Worm (Caenorhabditis elegans) whole organism, dauer: Measurements from ENCODE around the gene T24C12.1.

Source experiments
- unc-62 ChIP-seq: sonication (generic microtip); optimal IDR thresholded peaks from 2 replicates; lab custom pipeline; 2017; ENCODE audit warnings: missing biosample characterization, missing genetic modification reagents, missing genetic modification characterization

The T24C12.1 gene

DNA sequence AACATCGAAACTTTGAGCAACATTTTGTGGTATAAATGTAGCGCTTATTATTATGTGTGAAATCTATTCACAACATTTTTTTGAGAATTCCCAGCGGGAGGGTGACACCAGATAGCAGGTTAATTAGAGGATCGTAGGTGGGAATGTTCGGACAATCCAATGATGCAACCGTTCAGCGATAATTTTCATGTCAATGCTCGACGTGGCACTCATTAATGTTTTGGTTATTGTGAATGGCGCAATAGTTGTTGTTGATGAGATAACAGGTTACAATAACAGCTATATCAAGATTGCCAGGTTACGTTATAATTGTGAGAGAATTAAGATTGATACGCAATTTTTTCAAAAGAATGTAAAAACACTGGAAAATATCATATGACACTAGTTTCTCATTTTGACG lies 32.1 kb downstream of the T24C12.1 start:
- TF ChIP-seq unc-62, result no peak

DNA sequence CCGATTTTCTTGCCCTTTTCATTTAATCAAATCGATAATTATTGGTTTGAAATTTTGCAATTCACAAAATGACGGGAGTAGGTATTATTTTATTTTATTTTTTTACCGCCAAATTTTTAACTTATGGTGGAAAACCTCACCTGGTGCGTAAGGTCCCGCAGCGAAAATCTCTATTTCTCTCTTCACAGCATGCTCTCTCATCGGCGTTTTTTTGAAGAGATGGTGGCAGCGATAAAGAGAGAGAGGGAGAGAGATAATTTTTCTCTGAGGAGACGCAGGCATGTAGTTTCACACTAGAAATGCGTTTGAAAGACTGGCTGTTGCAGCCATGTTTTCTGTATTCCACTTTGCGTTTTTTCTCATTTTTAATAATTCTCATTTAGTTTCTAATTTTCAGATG lies 34.7 kb downstream of the T24C12.1 start, which contains the start of gene T14F9.2:
Gene T14F9.2 (plus strand): TSS at position 396 of the 400 bp plus-strand sequence.
- TF ChIP-seq unc-62, result no peak

- TF ChIP-seq unc-62, result no peak
These were observed 38.3 kb downstream of the T24C12.1 start, which contains the start of gene vha-15 for ce11 chrX:2237438-2237961. vha-15 (plus strand) TSS chrX:2237911.

DNA sequence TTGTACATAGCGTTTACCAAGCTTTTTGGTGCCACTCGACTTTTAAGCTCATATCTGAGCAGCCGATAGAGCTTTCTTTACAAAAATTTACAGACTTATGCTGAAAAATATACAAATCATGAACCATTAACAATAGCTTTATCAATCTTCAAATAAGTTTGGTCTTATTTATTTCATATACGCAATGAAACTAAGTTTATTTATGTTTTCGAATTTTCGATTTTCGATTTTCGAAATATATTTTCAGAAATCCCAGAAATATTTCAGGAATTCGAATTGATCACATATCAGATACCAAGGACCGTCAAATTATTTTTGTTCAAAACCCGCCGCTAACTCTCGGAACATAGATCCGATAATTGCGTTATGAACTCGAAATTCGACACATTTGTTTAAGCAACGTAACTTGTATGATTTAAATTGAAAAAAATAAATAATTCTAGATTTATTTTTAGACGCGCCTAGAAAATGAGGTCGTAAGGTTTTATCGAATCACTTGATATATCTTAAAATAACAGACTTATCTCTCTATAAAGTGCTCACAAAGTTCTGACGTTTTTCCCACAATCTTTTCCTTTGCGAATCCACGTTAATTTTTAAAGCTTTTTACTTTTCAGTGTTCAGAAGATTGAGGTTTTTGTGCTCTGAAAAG lies 42.0 kb downstream of the T24C12.1 start:
- no peak for TF ChIP-seq unc-62

- TF ChIP-seq unc-62, result no peak
These were observed 43.4 kb downstream of the T24C12.1 start, which contains the start of gene rpl-11.2 for ce11 chrX:2242568-2243185. rpl-11.2 (minus strand) TSS chrX:2242618.

- TF ChIP-seq unc-62, result no peak
These were observed 47.7 kb downstream of the T24C12.1 start, which contains the start of gene AH9.1 for ce11 chrX:2246908-2247307. AH9.1 (minus strand) TSS chrX:2247008.
